Worm (Caenorhabditis elegans): ENCODE results near the gene acp-2.

ce11 chrII:8471139-8471538 is 39.3 kb upstream of the acp-2 start, which contains the start of gene M05D6.8:
- TF ChIP-seq atf-7 (tag; optimal IDR thresholded peaks at IDR 0.05) (no peak), bed-1 (GFP tag; IDR thresholded peaks at IDR 0.05) (no peak), egrh-3 (GFP tag; IDR thresholded peaks at IDR 0.05) (no peak), let-607 (tag; optimal IDR thresholded peaks at IDR 0.05) (no peak), nhr-90 (tag; optimal IDR thresholded peaks at IDR 0.05) (no peak), snpc-4 (GFP tag; optimal IDR thresholded peaks at IDR 0.05) (no peak), snpc-4 (tag; optimal IDR thresholded peaks at IDR 0.05) (no peak), athp-1 (tag; optimal IDR thresholded peaks at IDR 0.05) (no peak)
